Fruit fly (Drosophila melanogaster) whole organism: ENCODE measurements around the gene Kots.

Source experiments
- CG8478 ChIP-seq: fragments of >200 bp; optimal IDR thresholded peaks from 2 replicates; lab custom pipeline; 2018; ENCODE audit warnings: inconsistent platforms
- Dll ChIP-seq: fragments of >200 bp; optimal IDR thresholded peaks from 2 replicates; lab custom pipeline; 2017
- EcR ChIP-seq, 2 experiments: fragments of >200 bp; optimal IDR thresholded peaks; 2 replicates each; lab custom pipeline; 2017; ENCODE audit warnings: missing biosample characterization in 2 of 2, missing genetic modification characterization in 2 of 2, missing genetic modification reagents in 2 of 2
- pan ChIP-seq: fragments of >200 bp; optimal IDR thresholded peaks from 2 replicates; lab custom pipeline; 2017
- psq ChIP-seq: fragments of >200 bp; optimal IDR thresholded peaks from 2 replicates; lab custom pipeline; 2017

- TF ChIP-seq CG8478 (lab: Kevin White, UChicago) (no peak), Dll (lab: Kevin White, UChicago) (no peak), pan (lab: Kevin White, UChicago) (no peak), psq (lab: Kevin White, UChicago) (no peak), EcR (GFP tag; optimal IDR thresholded peaks at IDR 0.05; lab: Kevin White, UChicago) (no peak)
Observed at dm6 chr3R:13943360-13943759, 20.6 kb downstream of the Kots start, which contains the start of gene Art9.
